Worm (Caenorhabditis elegans): Measurements from ENCODE around the gene col-77.

DNA sequence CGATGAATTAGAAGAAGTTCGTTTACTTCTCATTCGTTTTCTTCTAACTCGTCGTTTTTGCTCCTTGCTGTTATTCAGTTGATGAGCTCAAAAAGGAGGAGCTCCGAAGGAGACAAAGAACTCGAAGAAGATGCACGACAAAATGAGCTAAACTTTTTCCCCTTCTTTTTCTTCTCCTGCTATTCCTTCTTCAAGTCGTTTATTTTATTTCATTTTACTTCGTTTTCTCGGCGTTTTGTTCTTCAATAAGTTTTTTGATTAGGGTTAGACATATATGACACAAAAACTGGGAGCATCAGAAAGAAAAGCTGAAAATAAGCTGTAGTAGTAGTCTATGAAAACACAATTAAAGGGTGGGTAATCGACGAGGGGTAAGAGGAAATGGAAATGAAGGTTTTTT is 47.2 kb downstream of the col-77 start:
- TF ChIP-seq xnd-1 (tag; optimal IDR thresholded peaks at IDR 0.05) (no peak), rpc-1 (optimal IDR thresholded peaks at IDR 0.05) (no peak), rpc-1 (tag; optimal IDR thresholded peaks at IDR 0.05) (no peak), unc-130 (GFP tag; optimal IDR thresholded peaks at IDR 0.05) (no peak), tlf-1 (GFP tag; optimal IDR thresholded peaks at IDR 0.05) (no peak), sea-2 (GFP tag; IDR thresholded peaks at IDR 0.05) (no peak), ztf-6 (GFP tag; IDR thresholded peaks at IDR 0.05) (no peak), somi-1 (GFP tag; optimal IDR thresholded peaks at IDR 0.05) (no peak), ceh-100 (GFP tag; IDR thresholded peaks at IDR 0.05) (no peak), hlh-12 (tag; optimal IDR thresholded peaks at IDR 0.05) (no peak)

All from whole organism, young adult.